Fruit fly (Drosophila melanogaster) whole organism, embryonic: Measurements from ENCODE around the gene ND-MNLL.
A peak's percentile ranks its signal among the peaks of the same experiment; 100 is the strongest.

Source experiments
- Atf-2 ChIP-seq: fragments of 200-800 bp; sonication (Bioruptor generic); optimal IDR thresholded peaks from 2 replicates; lab custom pipeline; 2016; ENCODE audit warnings: missing biosample characterization, missing genetic modification characterization
- CG10321 ChIP-seq: fragments of 200-800 bp; sonication (Bioruptor generic); IDR thresholded peaks from 2 replicates; pipeline ENCODE4 v1.3.6; 2022; ENCODE audit warnings: missing biosample characterization, missing genetic modification characterization
- CG10543 ChIP-seq: fragments of 200-800 bp; sonication (Bioruptor generic); optimal IDR thresholded peaks from 3 replicates; lab custom pipeline; 2017; ENCODE audit warnings: missing biosample characterization, mild to moderate bottlenecking, missing genetic modification characterization, moderate library complexity
- CG14667 ChIP-seq: fragments of 200-800 bp; sonication (Bioruptor generic); IDR thresholded peaks from 2 replicates; pipeline ENCODE4 v1.3.6; 2022; ENCODE audit warnings: missing biosample characterization, missing genetic modification characterization
- CG14710 ChIP-seq: fragments of 200-800 bp; sonication (Bioruptor generic); optimal IDR thresholded peaks from 3 replicates; lab custom pipeline; 2019; ENCODE audit warnings: missing biosample characterization, mild to moderate bottlenecking, missing genetic modification characterization, moderate library complexity
- CG2129 ChIP-seq: fragments of 200-800 bp; sonication (Bioruptor generic); IDR thresholded peaks from 2 replicates; pipeline ENCODE4 v1.3.6; 2022; ENCODE audit warnings: missing biosample characterization, missing genetic modification characterization; ENCODE audit not compliant: partially characterized antibody
- CG31365 ChIP-seq: fragments of 200-800 bp; sonication (Bioruptor generic); optimal IDR thresholded peaks from 2 replicates; lab custom pipeline; 2018; ENCODE audit warnings: missing biosample characterization, mild to moderate bottlenecking, missing genetic modification characterization
- CG32532 ChIP-seq: fragments of 200-800 bp; sonication (Bioruptor generic); IDR thresholded peaks from 2 replicates; pipeline ENCODE4 v1.3.6; 2022; ENCODE audit warnings: missing biosample characterization, missing genetic modification characterization
- CG32767 ChIP-seq: fragments of 200-800 bp; sonication (Bioruptor generic); IDR thresholded peaks from 2 replicates; pipeline ENCODE4 v1.3.6; 2022; ENCODE audit warnings: missing biosample characterization, missing genetic modification characterization
- CG4854 ChIP-seq: fragments of 200-800 bp; sonication (Bioruptor generic); optimal IDR thresholded peaks from 2 replicates; lab custom pipeline; 2016; ENCODE audit warnings: missing biosample characterization, missing genetic modification characterization, inconsistent platforms
- CG6175 ChIP-seq: fragments of 200-800 bp; sonication (Bioruptor generic); IDR thresholded peaks from 3 replicates; pipeline ENCODE4 v1.3.6; 2022; ENCODE audit warnings: missing biosample characterization, missing genetic modification characterization
- CG7745 ChIP-seq: fragments of 200-800 bp; sonication (Bioruptor generic); optimal IDR thresholded peaks from 2 replicates; lab custom pipeline; 2018; ENCODE audit warnings: missing biosample characterization, mild to moderate bottlenecking, missing genetic modification characterization, moderate library complexity
- CG8281 ChIP-seq: fragments of 200-800 bp; sonication (Bioruptor generic); optimal IDR thresholded peaks from 2 replicates; lab custom pipeline; 2018; ENCODE audit warnings: missing biosample characterization, mild to moderate bottlenecking, missing genetic modification characterization, moderate library complexity
- CG8359 ChIP-seq: fragments of 200-800 bp; sonication (Bioruptor generic); optimal IDR thresholded peaks from 2 replicates; lab custom pipeline; 2017; ENCODE audit warnings: missing biosample characterization, mild to moderate bottlenecking, missing genetic modification characterization, borderline replicate concordance
- CG8478 ChIP-seq: fragments of >200 bp; optimal IDR thresholded peaks from 2 replicates; lab custom pipeline; 2018
- CG9876 ChIP-seq: fragments of 200-800 bp; sonication (Bioruptor generic); optimal IDR thresholded peaks from 2 replicates; lab custom pipeline; 2016; ENCODE audit warnings: missing biosample characterization, missing genetic modification characterization
- CG9932 ChIP-seq: fragments of 200-800 bp; sonication (Bioruptor generic); IDR thresholded peaks from 2 replicates; pipeline ENCODE4 v1.3.6; 2022; ENCODE audit warnings: missing biosample characterization, missing genetic modification characterization
- Chrac-16 ChIP-seq: fragments of 200-800 bp; sonication (Bioruptor generic); optimal IDR thresholded peaks from 3 replicates; lab custom pipeline; 2016; ENCODE audit warnings: missing biosample characterization, missing genetic modification characterization
- Dfd ChIP-seq, 2 experiments: fragments of >200 bp; optimal IDR thresholded peaks; 2 replicates each; lab custom pipeline; 2017; ENCODE audit warnings: missing biosample characterization in 2 of 2, missing genetic modification characterization in 2 of 2
- Dip3 ChIP-seq: fragments of 200-800 bp; sonication (Bioruptor generic); optimal IDR thresholded peaks from 3 replicates; lab custom pipeline; 2016; ENCODE audit warnings: missing biosample characterization, missing genetic modification characterization
- Dp ChIP-seq: fragments of 200-800 bp; sonication (Bioruptor generic); optimal IDR thresholded peaks from 2 replicates; lab custom pipeline; 2018; ENCODE audit warnings: missing biosample characterization, mild to moderate bottlenecking, missing genetic modification characterization, moderate library complexity
- Dref ChIP-seq: fragments of 200-800 bp; sonication (Bioruptor generic); IDR thresholded peaks from 2 replicates; pipeline ENCODE4 v1.3.6; 2022; ENCODE audit warnings: missing biosample characterization, missing genetic modification characterization
- NC2α ChIP-seq: fragments of 200-800 bp; sonication (Bioruptor generic); optimal IDR thresholded peaks from 2 replicates; lab custom pipeline; 2016; ENCODE audit warnings: missing biosample characterization, missing genetic modification characterization
- NFAT ChIP-seq: fragments of 200-800 bp; sonication (Bioruptor generic); IDR thresholded peaks from 2 replicates; pipeline ENCODE4 v1.3.6; 2022; ENCODE audit warnings: missing biosample characterization, missing genetic modification characterization
- NfI ChIP-seq: fragments of 200-800 bp; sonication (Bioruptor generic); optimal IDR thresholded peaks from 3 replicates; lab custom pipeline; 2018; ENCODE audit warnings: missing biosample characterization, mild to moderate bottlenecking, missing genetic modification characterization, moderate library complexity
- Scr ChIP-seq: fragments of 200-800 bp; sonication (Bioruptor generic); IDR thresholded peaks from 2 replicates; pipeline ENCODE4 v1.3.6; 2022; ENCODE audit warnings: missing biosample characterization, missing genetic modification characterization; ENCODE audit not compliant: partially characterized antibody
- Tbp ChIP-seq: fragments of >200 bp; optimal IDR thresholded peaks from 2 replicates; lab custom pipeline; 2018; ENCODE audit warnings: missing biosample characterization, missing genetic modification characterization
- bigmax ChIP-seq: fragments of 200-800 bp; sonication (Bioruptor generic); optimal IDR thresholded peaks from 2 replicates; lab custom pipeline; 2018; ENCODE audit warnings: missing biosample characterization, mild to moderate bottlenecking, missing genetic modification characterization
- bsh ChIP-seq, 2 experiments: fragments of 200-800 bp; sonication (Bioruptor generic); optimal IDR thresholded peaks; 2 replicates each; lab custom pipeline; 2017 to 2018; ENCODE audit warnings: mild to moderate bottlenecking in 2 of 2, missing biosample characterization in 2 of 2, missing genetic modification characterization in 2 of 2, moderate library complexity in 1 of 2
- cg ChIP-seq: fragments of 200-800 bp; sonication (Bioruptor generic); optimal IDR thresholded peaks from 3 replicates; lab custom pipeline; 2019; ENCODE audit warnings: missing biosample characterization, mild to moderate bottlenecking, missing genetic modification characterization, moderate library complexity
- chinmo ChIP-seq: fragments of 200-800 bp; sonication (Bioruptor generic); IDR thresholded peaks from 4 replicates; pipeline ENCODE4 v1.3.6; 2022; ENCODE audit warnings: missing biosample characterization, missing genetic modification characterization; ENCODE audit not compliant: partially characterized antibody
- dpn ChIP-seq, 2 experiments: fragments of 200-800 bp; sonication (Bioruptor generic); optimal IDR thresholded peaks; 3 replicates each; lab custom pipeline; 2016; ENCODE audit warnings: missing biosample characterization in 2 of 2, missing genetic modification characterization in 2 of 2
- gcm ChIP-seq: fragments of 200-800 bp; sonication (Bioruptor generic); optimal IDR thresholded peaks from 2 replicates; lab custom pipeline; 2019; ENCODE audit warnings: missing biosample characterization, mild to moderate bottlenecking, missing genetic modification characterization, moderate library complexity
- jumu ChIP-seq: fragments of 200-800 bp; sonication (Bioruptor generic); optimal IDR thresholded peaks from 3 replicates; lab custom pipeline; 2016; ENCODE audit warnings: missing biosample characterization, missing genetic modification characterization
- kah ChIP-seq: fragments of 200-800 bp; sonication (Bioruptor generic); optimal IDR thresholded peaks from 2 replicates; lab custom pipeline; 2018; ENCODE audit warnings: missing biosample characterization, mild to moderate bottlenecking, missing genetic modification characterization
- lilli ChIP-seq: fragments of 200-800 bp; sonication (Bioruptor generic); optimal IDR thresholded peaks from 3 replicates; lab custom pipeline; 2016; ENCODE audit warnings: missing biosample characterization, missing genetic modification characterization
- mam ChIP-seq: fragments of 200-800 bp; sonication (Bioruptor generic); optimal IDR thresholded peaks from 3 replicates; lab custom pipeline; 2016; ENCODE audit warnings: missing biosample characterization, missing genetic modification characterization
- mirr ChIP-seq: fragments of 200-800 bp; sonication (Bioruptor generic); optimal IDR thresholded peaks from 3 replicates; lab custom pipeline; 2018; ENCODE audit warnings: missing biosample characterization, mild to moderate bottlenecking, missing genetic modification characterization
- nau ChIP-seq: fragments of 200-800 bp; sonication (Bioruptor generic); optimal IDR thresholded peaks from 3 replicates; lab custom pipeline; 2017; ENCODE audit warnings: missing biosample characterization, mild to moderate bottlenecking, missing genetic modification characterization, missing genetic modification reagents
- nerfin-1 ChIP-seq: fragments of 200-800 bp; sonication (Bioruptor generic); optimal IDR thresholded peaks from 3 replicates; lab custom pipeline; 2019; ENCODE audit warnings: missing biosample characterization, mild to moderate bottlenecking, missing genetic modification characterization, moderate library complexity
- odd ChIP-seq: fragments of 200-800 bp; sonication (Bioruptor generic); optimal IDR thresholded peaks from 2 replicates; lab custom pipeline; 2017; ENCODE audit warnings: missing biosample characterization, mild to moderate bottlenecking, missing genetic modification characterization
- otp ChIP-seq: fragments of 200-800 bp; sonication (Bioruptor generic); IDR thresholded peaks from 3 replicates; pipeline ENCODE4, ENCODE4 v1.3.6; 2022; ENCODE audit warnings: missing biosample characterization, missing genetic modification characterization
- p53 ChIP-seq: fragments of 200-800 bp; sonication (Bioruptor generic); optimal IDR thresholded peaks from 2 replicates; lab custom pipeline; 2016; ENCODE audit warnings: missing biosample characterization, missing genetic modification characterization
- stwl ChIP-seq: fragments of 200-800 bp; sonication (Bioruptor generic); optimal IDR thresholded peaks from 3 replicates; lab custom pipeline; 2018; ENCODE audit warnings: missing biosample characterization, mild to moderate bottlenecking, missing genetic modification characterization, moderate library complexity

Gene ND-MNLL

DNA sequence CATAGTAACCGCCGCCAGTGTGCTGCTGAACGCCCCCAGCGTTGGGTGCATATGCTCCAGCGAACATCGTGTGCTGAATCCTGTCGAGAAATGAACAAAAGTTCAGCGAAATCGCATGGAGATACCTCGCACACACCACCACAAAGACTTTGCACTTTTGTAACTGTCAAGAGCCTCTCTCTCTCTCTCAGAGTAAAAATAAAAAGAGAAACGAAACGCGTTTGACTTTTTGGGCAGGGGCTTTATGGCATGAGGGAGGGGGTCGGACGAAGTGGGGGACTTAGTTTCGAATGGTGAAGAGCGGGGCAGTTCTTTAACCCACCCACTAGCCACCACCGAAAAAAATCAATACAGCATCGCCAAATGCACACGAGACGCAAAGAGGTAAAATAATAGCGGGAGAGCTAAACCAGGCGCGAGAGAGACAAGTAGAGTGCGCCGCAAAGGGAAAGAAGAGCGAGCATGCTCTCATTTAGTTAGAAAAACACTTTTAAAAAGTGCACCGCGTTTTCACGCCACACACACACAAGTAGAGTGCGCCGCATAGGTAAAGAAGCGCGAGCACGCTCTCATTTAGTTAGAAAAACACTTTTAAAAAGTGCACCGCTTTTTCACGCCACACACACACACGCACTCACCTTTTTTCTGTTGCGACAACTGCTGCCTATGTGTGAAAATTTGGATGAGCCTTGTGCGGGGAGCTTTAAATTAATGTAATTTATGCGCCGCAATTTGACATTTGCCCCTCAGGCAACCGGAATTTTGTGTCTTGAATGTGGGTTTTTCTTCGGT lies 36.8 kb upstream of the ND-MNLL start (continued):
- TF ChIP-seq nerfin-1 (peak; percentile 1), CG4854 (GFP tag; lab: Kevin White, UChicago) (no peak), CG6175 (GFP tag; lab: Robert Waterston, UW) (no peak), bsh (GFP tag; optimal IDR thresholded peaks at IDR 0.05; lab: Kevin White, UChicago) (peak in 1 of 2 experiments; percentile 9)

DNA sequence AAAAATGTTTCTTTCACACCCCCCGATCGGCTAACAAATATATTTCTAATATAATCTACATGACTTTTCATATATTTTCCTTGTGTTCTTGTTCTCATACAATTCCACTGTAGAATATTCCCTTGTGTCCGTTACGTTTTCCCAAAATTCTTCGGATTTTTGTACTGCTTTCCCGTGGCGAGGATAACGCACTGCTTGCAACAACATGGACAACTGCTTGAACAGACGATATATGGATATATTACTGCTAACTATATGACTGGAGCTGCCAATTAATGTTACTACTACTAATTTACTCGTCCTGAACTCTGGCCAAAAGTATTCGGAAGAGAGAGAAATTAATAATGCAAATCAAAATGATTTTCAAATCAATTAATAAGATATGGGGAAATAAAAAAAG lies 31.3 kb upstream of the ND-MNLL start:
- TF ChIP-seq mam (GFP tag; lab: Kevin White, UChicago) (no peak), Dfd (GFP tag; optimal IDR thresholded peaks at IDR 0.05; lab: Kevin White, UChicago) (peak in 1 of 2 experiments; percentile 20), CG31365 (tag; lab: Kevin White, UChicago) (peak; percentile 91), odd (GFP tag; lab: Kevin White, UChicago) (no peak), dpn (GFP tag; optimal IDR thresholded peaks at IDR 0.05; lab: Kevin White, UChicago) (no peak), NfI (GFP tag; lab: Kevin White, UChicago) (no peak), stwl (tag; lab: Kevin White, UChicago) (peak; percentile 8), Chrac-16 (GFP tag; lab: Kevin White, UChicago) (no peak), bigmax (GFP tag; lab: Kevin White, UChicago) (no peak), CG7745 (no peak), CG10543 (no peak), kah (no peak), jumu (GFP tag; lab: Kevin White, UChicago) (no peak)
- TF ChIP-seq, all 482 proteins: peak for 3

DNA sequence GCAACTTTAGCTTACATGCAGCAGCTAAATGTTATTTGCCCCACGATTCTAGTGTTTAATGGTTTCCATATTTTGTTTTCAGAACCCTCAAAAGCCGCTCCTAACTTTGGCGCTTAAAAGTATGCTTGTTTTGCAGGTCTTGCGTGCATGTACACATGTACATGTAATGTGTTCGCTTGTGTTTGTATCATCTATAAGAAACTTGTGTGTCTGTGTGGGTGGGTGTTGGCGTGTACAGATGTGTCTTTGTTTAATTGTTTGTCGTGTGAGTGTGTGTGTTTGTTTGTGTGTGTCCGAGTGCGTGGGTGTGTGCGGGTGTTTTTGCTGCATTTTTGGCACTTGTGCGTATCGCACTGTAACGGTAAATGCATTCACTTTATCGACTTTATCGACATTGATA lies 29.5 kb upstream of the ND-MNLL start:
- TF ChIP-seq cg (GFP tag; lab: Kevin White, UChicago), result peak; percentile 92
- no peak for TF ChIP-seq gcm
- 0 out of 4 replicates have a peak, but pooled peaks have one; percentile 37 for TF ChIP-seq chinmo (GFP tag; lab: Robert Waterston, UW)
- peak; percentile 83 for TF ChIP-seq CG8478 (lab: Kevin White, UChicago)
- TF ChIP-seq CG14667 (GFP tag; lab: Robert Waterston, UW), result no peak
- no peak for TF ChIP-seq CG2129 (GFP tag; lab: Robert Waterston, UW)
- TF ChIP-seq Scr (GFP tag; lab: Robert Waterston, UW), result 0 out of 2 replicates have a peak, but pooled peaks have one; percentile 14
- TF ChIP-seq Dfd (GFP tag; optimal IDR thresholded peaks at IDR 0.05; lab: Kevin White, UChicago), result peak in 1 of 2 experiments; percentile 41

DNA sequence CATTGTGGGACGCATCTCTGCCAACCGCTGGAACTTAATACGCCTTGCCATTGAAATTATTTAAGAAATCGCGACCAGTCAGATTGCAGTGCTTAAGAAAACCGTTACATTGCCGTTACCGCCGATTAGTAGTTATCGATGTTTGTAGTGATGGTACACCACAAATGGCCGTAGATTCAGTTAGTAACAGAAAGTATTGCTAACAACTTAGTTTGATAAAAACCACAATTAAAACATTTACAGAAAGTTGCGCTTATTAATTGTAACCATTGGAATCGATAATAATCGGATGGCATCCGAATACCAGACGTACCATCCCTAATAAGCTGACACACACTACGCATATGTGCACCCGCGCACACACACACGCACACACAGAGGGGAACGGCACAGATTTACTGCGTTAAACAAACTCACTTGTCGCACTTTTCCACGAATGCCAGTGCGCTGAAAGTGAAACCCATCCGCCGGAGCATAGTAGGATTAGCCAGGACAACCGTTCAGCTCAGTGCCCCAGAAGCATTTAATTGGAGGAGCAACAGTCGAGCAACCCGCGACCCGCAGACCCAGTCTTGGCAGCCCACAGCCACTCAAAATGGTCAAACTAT lies 26.6 kb upstream of the ND-MNLL start, which contains the start of the genes hdm and Ykt6:
Gene hdm (minus strand): TSS at position 51 of the 608 bp plus-strand sequence.
Gene Ykt6 (plus strand): TSS at position 329 of the 608 bp plus-strand sequence.
- TF ChIP-seq odd (GFP tag; lab: Kevin White, UChicago), result no peak
- peak; percentile 37 for TF ChIP-seq CG9876 (GFP tag; lab: Kevin White, UChicago)
- TF ChIP-seq Dip3, result peak; percentile 74
- TF ChIP-seq CG14710 (tag; lab: Kevin White, UChicago), result peak; percentile 82
- peak; percentile 51 for TF ChIP-seq NC2α (GFP tag; lab: Kevin White, UChicago)
- TF ChIP-seq Tbp (GFP tag; lab: Kevin White, UChicago), result no peak
- TF ChIP-seq Atf-2 (GFP tag; lab: Kevin White, UChicago), result peak; percentile 62
- peak; percentile 79; the same call in 1 of the 2 replicates for TF ChIP-seq NFAT (GFP tag; lab: Robert Waterston, UW)
- peak; percentile 75 for TF ChIP-seq Dref
- TF ChIP-seq p53, result peak; percentile 51
- TF ChIP-seq lilli, result peak; percentile 90
- TF ChIP-seq CG9932 (GFP tag; lab: Robert Waterston, UW), result peak; percentile 90
- TF ChIP-seq CG8359 (GFP tag; lab: Kevin White, UChicago), result peak; percentile 30
- no peak for TF ChIP-seq mirr (GFP tag; lab: Kevin White, UChicago)
- TF ChIP-seq nau, result no peak
- TF ChIP-seq CG32767 (GFP tag; lab: Robert Waterston, UW), result peak; percentile 74
- no peak for TF ChIP-seq CG10321 (GFP tag; lab: Robert Waterston, UW)
- TF ChIP-seq CG32532 (GFP tag; lab: Robert Waterston, UW), result peak; percentile 85
- TF ChIP-seq otp, result peak; percentile 80
- TF ChIP-seq Dp (GFP tag; lab: Kevin White, UChicago), result peak; percentile 70
- no peak for TF ChIP-seq CG8281 (tag; lab: Kevin White, UChicago)
